Fruit fly (Drosophila melanogaster) ovary, adult (tissue): ENCODE data around the gene CG14062.

Experiments used
- CG17801 ChIP-seq: fragments of 200-800 bp; optimal IDR thresholded peaks from 2 replicates; lab custom pipeline; 2019; ENCODE audit warnings: missing biosample characterization, mild to moderate bottlenecking, missing genetic modification characterization, moderate library complexity; ENCODE audit not compliant: partially characterized antibody

Gene CG14062

DNA sequence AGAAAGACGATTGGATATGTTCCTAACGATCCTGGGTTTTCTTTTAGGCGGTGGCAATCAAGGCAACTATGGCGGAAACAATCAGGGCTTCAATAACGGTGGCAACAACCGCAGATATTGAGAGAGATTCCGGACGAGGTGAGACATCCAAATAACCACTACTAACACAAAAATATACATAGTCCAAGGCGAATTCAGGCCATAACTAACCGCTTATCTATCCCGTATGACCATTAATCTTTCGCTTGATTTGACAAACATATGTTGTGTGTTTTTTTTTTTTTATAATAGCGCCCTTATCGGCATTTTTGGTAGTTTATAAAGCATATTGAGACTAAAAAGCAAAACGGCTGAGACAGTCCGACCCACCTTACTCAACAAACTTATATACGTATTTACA lies 39.1 kb downstream of the CG14062 start:
- TF ChIP-seq CG17801 (GFP tag; lab: Kevin White, UChicago) = no peak

DNA sequence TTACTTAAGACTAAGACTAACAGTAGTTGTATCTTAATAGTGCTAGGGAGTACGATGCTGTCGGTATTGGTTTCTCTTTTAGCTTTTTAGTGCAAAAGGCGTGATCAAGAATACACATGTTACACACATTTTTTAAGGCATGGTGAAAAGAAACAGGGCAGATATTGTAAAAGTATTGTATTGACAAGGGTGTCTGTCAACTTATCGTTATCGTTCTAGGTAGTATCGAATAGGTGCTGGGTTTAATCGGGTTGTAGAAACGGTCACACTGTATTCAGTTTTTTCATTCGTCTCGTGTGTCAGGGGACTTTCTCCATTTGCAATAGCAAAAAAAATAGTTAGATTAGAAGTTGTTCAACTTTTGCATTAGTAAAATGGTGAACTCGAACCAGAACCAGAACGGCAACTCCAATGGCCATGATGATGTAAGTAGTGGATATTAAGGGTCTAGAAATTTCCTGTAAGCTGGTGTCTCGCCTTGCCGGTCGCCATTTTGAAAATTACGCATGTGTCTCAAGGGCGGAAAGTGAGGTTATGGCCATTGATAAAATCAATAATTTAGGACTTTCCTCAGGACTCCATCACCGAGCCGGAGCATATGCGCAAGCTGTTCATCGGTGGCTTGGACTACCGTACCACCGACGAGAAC lies 42.4 kb downstream of the CG14062 start:
- TF ChIP-seq CG17801 (GFP tag; lab: Kevin White, UChicago) = peak; percentile 38

DNA sequence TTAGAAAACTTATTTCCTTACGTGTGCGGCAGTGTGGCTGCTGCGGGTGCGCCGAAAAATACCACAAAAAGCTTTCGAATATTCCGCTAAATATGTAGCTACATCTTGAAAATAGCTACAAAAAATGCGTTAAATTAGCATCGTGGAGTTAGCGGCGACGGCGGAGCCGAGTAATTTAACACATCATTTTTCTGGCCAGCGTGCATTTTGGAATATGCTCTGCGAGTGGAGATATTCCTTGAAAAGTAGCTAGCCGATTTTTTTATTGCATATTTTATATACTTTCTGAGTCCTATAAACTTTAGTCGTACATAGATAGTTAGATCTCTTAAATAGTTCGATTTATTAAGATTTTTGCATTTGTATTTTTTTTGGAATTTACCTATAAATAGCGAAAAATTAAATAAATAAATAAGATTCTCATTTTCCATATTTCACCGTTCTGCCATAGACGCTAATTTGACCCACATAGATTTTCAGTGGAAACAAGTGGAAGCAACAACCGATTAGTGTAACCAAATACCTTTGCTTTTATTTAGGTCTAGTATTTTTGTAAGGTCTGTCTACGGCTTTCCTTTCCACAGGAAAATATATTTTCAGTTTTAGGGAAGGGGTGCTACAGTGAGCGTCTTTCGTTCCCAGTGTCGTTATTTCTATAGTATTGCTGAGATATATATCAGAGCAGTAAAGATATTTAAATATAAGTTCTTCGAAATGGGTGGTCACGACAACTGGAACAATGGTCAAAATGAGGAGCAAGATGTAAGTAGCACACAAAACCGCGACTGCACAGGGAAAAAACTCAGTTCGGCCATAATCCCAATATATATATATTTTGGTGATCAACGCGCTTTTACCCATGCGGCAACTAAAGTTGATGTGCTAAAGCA lies 43.2 kb downstream of the CG14062 start, which contains the start of the genes Noa36 and Hrb98DE:
Gene Noa36 (minus strand): TSS at position 51 of the 890 bp plus-strand sequence.
Gene Hrb98DE (plus strand): TSS at position 597 of the 890 bp plus-strand sequence.
- TF ChIP-seq CG17801 (GFP tag; lab: Kevin White, UChicago) = no peak

DNA sequence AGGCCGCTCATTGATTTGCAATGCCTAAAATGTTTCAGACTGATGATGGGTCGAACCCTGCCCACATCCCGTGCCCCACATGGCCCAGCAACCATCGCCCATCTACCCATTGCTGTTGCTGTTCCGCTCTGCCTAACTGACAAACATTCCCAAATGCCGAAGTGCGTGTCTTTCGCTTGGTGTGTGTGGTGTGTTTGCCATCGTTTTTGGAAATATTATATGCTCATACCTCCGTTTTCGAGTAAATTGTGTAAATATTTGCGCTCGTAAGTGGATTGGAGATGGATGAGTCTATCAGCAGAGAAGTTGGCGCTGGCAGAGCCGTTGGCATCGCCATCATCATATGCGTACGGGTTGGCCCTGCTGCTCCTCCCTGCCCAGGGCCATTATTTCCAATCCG lies 45.2 kb downstream of the CG14062 start:
- TF ChIP-seq CG17801 (GFP tag; lab: Kevin White, UChicago) = no peak

DNA sequence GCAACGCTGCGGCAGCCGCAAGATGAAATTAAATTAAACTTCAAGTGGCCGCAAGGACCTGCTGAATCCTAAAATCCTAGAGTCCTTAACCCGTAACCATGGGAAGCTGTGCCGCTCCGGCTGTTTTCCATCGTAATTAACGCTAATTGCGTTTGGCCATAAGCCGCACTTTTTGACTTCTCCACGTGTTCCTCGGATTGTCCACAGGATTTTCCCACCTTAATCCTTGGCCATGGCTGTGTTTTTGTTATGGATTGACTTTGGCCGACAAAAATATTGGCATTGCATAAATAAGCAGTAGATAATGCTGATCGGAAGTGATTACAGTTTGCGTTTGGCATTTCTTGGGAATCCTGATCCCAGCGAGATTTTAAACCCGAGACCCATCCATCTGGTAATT lies 46.3 kb downstream of the CG14062 start:
- no peak for TF ChIP-seq CG17801 (GFP tag; lab: Kevin White, UChicago)

DNA sequence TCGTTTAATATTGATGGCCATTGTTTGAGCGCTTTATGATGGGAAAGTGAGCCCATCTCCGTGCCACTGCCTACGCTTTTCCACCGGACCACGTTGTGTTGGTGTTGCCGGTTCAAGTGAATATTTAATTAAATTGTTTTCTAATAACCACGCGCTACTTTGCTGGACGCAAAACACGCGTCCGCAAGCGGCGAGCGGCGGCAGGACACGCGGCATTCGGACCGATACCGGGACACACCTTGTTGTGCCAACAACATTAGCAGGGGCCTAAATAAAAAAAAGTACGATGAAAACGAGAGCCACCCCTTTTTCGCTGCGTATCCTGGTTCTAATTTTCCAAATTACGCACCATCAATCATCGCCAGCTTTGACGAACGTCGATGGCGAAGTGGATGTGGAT lies 46.8 kb downstream of the CG14062 start:
- no peak for TF ChIP-seq CG17801 (GFP tag; lab: Kevin White, UChicago)

DNA sequence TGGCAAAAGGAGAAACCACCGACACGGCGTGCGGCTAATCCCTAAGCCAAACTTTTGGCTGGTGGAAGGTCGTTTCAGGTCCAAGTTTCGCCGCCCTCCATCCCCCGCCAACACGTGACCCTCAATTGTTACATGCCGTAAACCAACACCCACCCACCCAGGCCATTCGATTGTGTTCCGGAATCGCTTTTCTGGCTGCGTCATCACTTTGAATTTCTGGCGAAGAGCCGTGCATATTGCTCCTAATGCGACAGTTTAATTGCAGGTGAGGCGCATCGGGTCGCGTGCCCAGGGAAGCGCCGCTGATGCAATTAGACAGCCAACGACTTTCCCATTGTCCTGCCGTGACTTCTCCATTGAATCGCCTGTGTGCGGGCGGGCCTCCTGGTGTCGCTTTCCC lies 47.8 kb downstream of the CG14062 start:
- TF ChIP-seq CG17801 (GFP tag; lab: Kevin White, UChicago) = no peak
